Fruit fly (Drosophila melanogaster) whole organism, embryonic: ENCODE data around the gene drm.

ENCODE experiments used
- ATbp ChIP-seq: fragments of 200-800 bp; sonication (Bioruptor generic); optimal IDR thresholded peaks from 2 replicates; lab custom pipeline; 2017; ENCODE audit warnings: missing biosample characterization, mild to moderate bottlenecking, missing genetic modification characterization, missing genetic modification reagents
- Blimp-1 ChIP-seq: fragments of 200-800 bp; sonication (Bioruptor generic); optimal IDR thresholded peaks from 3 replicates; lab custom pipeline; 2018; ENCODE audit warnings: missing biosample characterization, missing genetic modification characterization, mild to moderate bottlenecking, moderate library complexity, missing genetic modification reagents
- CG10267 ChIP-seq: fragments of 200-800 bp; sonication (Bioruptor generic); optimal IDR thresholded peaks from 2 replicates; lab custom pipeline; 2018; ENCODE audit warnings: missing biosample characterization, mild to moderate bottlenecking, missing genetic modification characterization, moderate library complexity
- CG10462 ChIP-seq: fragments of 200-800 bp; sonication (Bioruptor generic); optimal IDR thresholded peaks from 2 replicates; lab custom pipeline; 2016; ENCODE audit warnings: missing biosample characterization, missing genetic modification characterization
- CG10979 ChIP-seq: fragments of 200-800 bp; sonication (Bioruptor generic); optimal IDR thresholded peaks from 2 replicates; lab custom pipeline; 2018; ENCODE audit warnings: missing biosample characterization, mild to moderate bottlenecking, missing genetic modification characterization, moderate library complexity
- CG12391 ChIP-seq: fragments of 200-800 bp; sonication (Bioruptor generic); optimal IDR thresholded peaks from 3 replicates; lab custom pipeline; 2018; ENCODE audit warnings: missing biosample characterization, mild to moderate bottlenecking, missing genetic modification characterization, moderate library complexity
- CG14710 ChIP-seq: fragments of 200-800 bp; sonication (Bioruptor generic); optimal IDR thresholded peaks from 3 replicates; lab custom pipeline; 2019; ENCODE audit warnings: missing biosample characterization, mild to moderate bottlenecking, missing genetic modification characterization, moderate library complexity
- CG1603 ChIP-seq: fragments of 200-800 bp; sonication (Bioruptor generic); optimal IDR thresholded peaks from 2 replicates; lab custom pipeline; 2019; ENCODE audit warnings: missing biosample characterization, mild to moderate bottlenecking, missing genetic modification characterization, moderate library complexity
- CG17328 ChIP-seq: fragments of 200-800 bp; sonication (Bioruptor generic); IDR thresholded peaks from 2 replicates; pipeline ENCODE4 v1.3.6; 2022; ENCODE audit warnings: missing biosample characterization, missing genetic modification characterization
- CG18619 ChIP-seq: fragments of 200-800 bp; sonication (Bioruptor generic); optimal IDR thresholded peaks from 3 replicates; lab custom pipeline; 2017; ENCODE audit warnings: missing biosample characterization, mild to moderate bottlenecking, missing genetic modification characterization
- CG2875 ChIP-seq: fragments of 200-800 bp; sonication (Bioruptor generic); optimal IDR thresholded peaks from 2 replicates; lab custom pipeline; 2017; ENCODE audit warnings: missing biosample characterization, mild to moderate bottlenecking, missing genetic modification characterization, missing genetic modification reagents
- CG30403 ChIP-seq: fragments of 200-800 bp; sonication (Bioruptor generic); optimal IDR thresholded peaks from 3 replicates; lab custom pipeline; 2016; ENCODE audit warnings: missing biosample characterization, missing genetic modification characterization
- CG3407 ChIP-seq: fragments of 200-800 bp; sonication (Bioruptor generic); optimal IDR thresholded peaks from 2 replicates; lab custom pipeline; 2018; ENCODE audit warnings: missing biosample characterization, mild to moderate bottlenecking, missing genetic modification characterization
- CG4424 ChIP-seq: fragments of 200-800 bp; sonication (Bioruptor generic); optimal IDR thresholded peaks from 3 replicates; lab custom pipeline; 2016; ENCODE audit warnings: missing biosample characterization, missing genetic modification characterization
- CG6813 ChIP-seq: fragments of 200-800 bp; sonication (Bioruptor generic); optimal IDR thresholded peaks from 2 replicates; lab custom pipeline; 2017; ENCODE audit warnings: missing biosample characterization, missing genetic modification characterization, mild to moderate bottlenecking, moderate library complexity, missing genetic modification reagents
- CG7839 ChIP-seq: fragments of 200-800 bp; sonication (Bioruptor generic); optimal IDR thresholded peaks from 3 replicates; lab custom pipeline; 2018; ENCODE audit warnings: missing biosample characterization, mild to moderate bottlenecking, missing genetic modification characterization, moderate library complexity
- CG9727 ChIP-seq: fragments of 200-800 bp; sonication (Bioruptor generic); optimal IDR thresholded peaks from 3 replicates; lab custom pipeline; 2017; ENCODE audit warnings: missing biosample characterization, mild to moderate bottlenecking, missing genetic modification characterization
- Dfd ChIP-seq, 2 experiments: fragments of >200 bp; optimal IDR thresholded peaks; 2 replicates each; lab custom pipeline; 2017; ENCODE audit warnings: missing biosample characterization in 2 of 2, missing genetic modification characterization in 2 of 2
- E2f1 ChIP-seq: fragments of 200-800 bp; sonication (Bioruptor generic); IDR thresholded peaks from 2 replicates; pipeline ENCODE4 v1.3.6; 2022; ENCODE audit warnings: missing biosample characterization, missing genetic modification characterization
- Ets65A ChIP-seq: fragments of 200-800 bp; sonication (Bioruptor generic); peaks from one replicate; lab custom pipeline; 2016; ENCODE audit warnings: missing biosample characterization, missing genetic modification characterization
- Hr3 ChIP-seq: fragments of 200-800 bp; sonication (Bioruptor generic); optimal IDR thresholded peaks from 3 replicates; lab custom pipeline; 2016; ENCODE audit warnings: missing biosample characterization, missing genetic modification characterization
- Lhr ChIP-seq: fragments of 200-800 bp; sonication (Bioruptor generic); optimal IDR thresholded peaks from 3 replicates; lab custom pipeline; 2017; ENCODE audit warnings: mild to moderate bottlenecking, missing biosample characterization, missing genetic modification reagents, missing genetic modification characterization
- Mad ChIP-seq: fragments of 200-800 bp; sonication (Bioruptor generic); optimal IDR thresholded peaks from 2 replicates; lab custom pipeline; 2016; ENCODE audit warnings: missing biosample characterization, missing genetic modification characterization
- Med ChIP-seq: fragments of 200-800 bp; sonication (Bioruptor generic); peaks from one replicate; lab custom pipeline; 2016; ENCODE audit warnings: missing biosample characterization, missing genetic modification characterization, mild to moderate bottlenecking, inconsistent platforms, moderate library complexity
- Oli ChIP-seq: fragments of 200-800 bp; sonication (Bioruptor generic); optimal IDR thresholded peaks from 2 replicates; lab custom pipeline; 2018; ENCODE audit warnings: missing biosample characterization, mild to moderate bottlenecking, missing genetic modification characterization, moderate library complexity
- Pdp1 ChIP-seq, 2 experiments: fragments of 200-800 bp; sonication (Bioruptor generic); optimal IDR thresholded peaks; 3 replicates each; lab custom pipeline; 2016; ENCODE audit warnings: missing biosample characterization in 2 of 2, missing genetic modification characterization in 2 of 2, mild to moderate bottlenecking in 1 of 2, moderate library complexity in 1 of 2
- Ptx1 ChIP-seq: fragments of 200-800 bp; sonication (Bioruptor generic); IDR thresholded peaks from 2 replicates; pipeline ENCODE4 v1.3.6; 2022; ENCODE audit warnings: missing biosample characterization, missing genetic modification characterization
- Xbp1 ChIP-seq: fragments of 200-800 bp; sonication (Bioruptor generic); optimal IDR thresholded peaks from 3 replicates; lab custom pipeline; 2016; ENCODE audit warnings: missing biosample characterization, mild to moderate bottlenecking, missing genetic modification characterization
- Xrp1 ChIP-seq: fragments of 200-800 bp; sonication (Bioruptor generic); IDR thresholded peaks from 2 replicates; pipeline ENCODE4 v1.3.6; 2022; ENCODE audit warnings: missing biosample characterization, missing genetic modification characterization
- bsh ChIP-seq, 2 experiments: fragments of 200-800 bp; sonication (Bioruptor generic); optimal IDR thresholded peaks; 2 replicates each; lab custom pipeline; 2017 to 2018; ENCODE audit warnings: mild to moderate bottlenecking in 2 of 2, missing biosample characterization in 2 of 2, missing genetic modification characterization in 2 of 2, moderate library complexity in 1 of 2
- cad ChIP-seq: fragments of >200 bp; optimal IDR thresholded peaks from 2 replicates; lab custom pipeline; 2017; ENCODE audit warnings: missing biosample characterization, missing genetic modification characterization
- ci ChIP-seq: fragments of 200-800 bp; sonication (Bioruptor generic); IDR thresholded peaks from 3 replicates; pipeline ENCODE4 v1.3.6; 2022; ENCODE audit warnings: missing biosample characterization, missing genetic modification characterization
- crc ChIP-seq: fragments of 200-800 bp; sonication (Bioruptor generic); optimal IDR thresholded peaks from 2 replicates; lab custom pipeline; 2016; ENCODE audit warnings: missing biosample characterization, missing genetic modification characterization
- crol ChIP-seq: fragments of 200-800 bp; sonication (Bioruptor generic); IDR thresholded peaks from 2 replicates; pipeline ENCODE4 v1.3.6; 2022; ENCODE audit warnings: missing biosample characterization, missing genetic modification characterization
- dati ChIP-seq: fragments of 200-800 bp; sonication (Bioruptor generic); IDR thresholded peaks from 2 replicates; pipeline ENCODE4 v1.3.6; 2022; ENCODE audit warnings: missing biosample characterization, missing genetic modification characterization
- dmrt11E ChIP-seq: fragments of 200-800 bp; sonication (Bioruptor generic); optimal IDR thresholded peaks from 3 replicates; lab custom pipeline; 2018; ENCODE audit warnings: missing biosample characterization, mild to moderate bottlenecking, missing genetic modification characterization, moderate library complexity
- dpn ChIP-seq, 2 experiments: fragments of 200-800 bp; sonication (Bioruptor generic); optimal IDR thresholded peaks; 3 replicates each; lab custom pipeline; 2016; ENCODE audit warnings: missing biosample characterization in 2 of 2, missing genetic modification characterization in 2 of 2
- gem ChIP-seq: fragments of 200-800 bp; sonication (Bioruptor generic); optimal IDR thresholded peaks from 2 replicates; lab custom pipeline; 2019; ENCODE audit warnings: missing biosample characterization, mild to moderate bottlenecking, missing genetic modification characterization, moderate library complexity
- grau ChIP-seq: fragments of 200-800 bp; optimal IDR thresholded peaks from 3 replicates; lab custom pipeline; 2019; ENCODE audit warnings: missing biosample characterization, mild to moderate bottlenecking, missing genetic modification characterization, moderate library complexity
- kah ChIP-seq: fragments of 200-800 bp; sonication (Bioruptor generic); optimal IDR thresholded peaks from 2 replicates; lab custom pipeline; 2018; ENCODE audit warnings: missing biosample characterization, mild to moderate bottlenecking, missing genetic modification characterization
- lola ChIP-seq, 3 experiments: fragments of >200 bp in 2 of 3; fragments of 200-800 bp in 1 of 3; sonication (Bioruptor generic) in 1 of 3; optimal IDR thresholded peaks; 2 replicates each; lab custom pipeline; 2017 to 2019; ENCODE audit warnings: missing biosample characterization in 3 of 3, missing genetic modification characterization in 3 of 3, mild to moderate bottlenecking in 1 of 3, moderate library complexity in 1 of 3
- mirr ChIP-seq: fragments of 200-800 bp; sonication (Bioruptor generic); optimal IDR thresholded peaks from 3 replicates; lab custom pipeline; 2018; ENCODE audit warnings: missing biosample characterization, mild to moderate bottlenecking, missing genetic modification characterization
- nmo ChIP-seq: fragments of 200-800 bp; sonication (Bioruptor generic); optimal IDR thresholded peaks from 2 replicates; lab custom pipeline; 2018; ENCODE audit warnings: missing biosample characterization, mild to moderate bottlenecking, missing genetic modification characterization, moderate library complexity
- odd ChIP-seq: fragments of 200-800 bp; sonication (Bioruptor generic); optimal IDR thresholded peaks from 2 replicates; lab custom pipeline; 2017; ENCODE audit warnings: missing biosample characterization, mild to moderate bottlenecking, missing genetic modification characterization
- phol ChIP-seq: fragments of 200-800 bp; sonication (Bioruptor generic); optimal IDR thresholded peaks from 3 replicates; lab custom pipeline; 2018; ENCODE audit warnings: missing biosample characterization, mild to moderate bottlenecking, missing genetic modification characterization, moderate library complexity
- slou ChIP-seq: fragments of 200-800 bp; sonication (Bioruptor generic); optimal IDR thresholded peaks from 3 replicates; lab custom pipeline; 2016; ENCODE audit warnings: missing biosample characterization, missing genetic modification characterization
- twi ChIP-seq: fragments of 200-800 bp; optimal IDR thresholded peaks from 2 replicates; lab custom pipeline; 2019; ENCODE audit warnings: missing biosample characterization, mild to moderate bottlenecking, missing genetic modification characterization, moderate library complexity
- wek ChIP-seq: fragments of 200-800 bp; sonication (Bioruptor generic); optimal IDR thresholded peaks from 3 replicates; lab custom pipeline; 2018; ENCODE audit warnings: missing biosample characterization, mild to moderate bottlenecking, missing genetic modification characterization, moderate library complexity

The drm gene

dm6 chr2L:3575679-3576442 is 36.8 kb downstream of the drm start, which contains the start of gene CG43815 (continued):
- peak; percentile 33 for TF ChIP-seq CG2875
- TF ChIP-seq dmrt11E (tag; lab: Kevin White, UChicago) = peak; percentile 53
- TF ChIP-seq Mad = no peak
- TF ChIP-seq dati (GFP tag; lab: Robert Waterston, UW) = 0 out of 2 replicates have a peak, but pooled peaks have one; percentile 37
- peak; percentile 20 for TF ChIP-seq phol (tag; lab: Kevin White, UChicago)
- peak; percentile 33; the same call in 1 of the 2 replicates for TF ChIP-seq Xrp1 (GFP tag; lab: Robert Waterston, UW)
- peak; percentile 3 for TF ChIP-seq odd (GFP tag; lab: Kevin White, UChicago)
- peak; percentile 36 for TF ChIP-seq CG14710 (tag; lab: Kevin White, UChicago)
- no peak for TF ChIP-seq crc (GFP tag; lab: Kevin White, UChicago)
- TF ChIP-seq CG10462 (GFP tag; lab: Kevin White, UChicago) = no peak
- peak; percentile 3 for TF ChIP-seq Xbp1 (GFP tag; lab: Kevin White, UChicago)
- TF ChIP-seq Ptx1 (GFP tag; lab: Robert Waterston, UW) = 0 out of 2 replicates have a peak, but pooled peaks have one; percentile 14
- no peak for TF ChIP-seq Hr3 (GFP tag; lab: Kevin White, UChicago)
- TF ChIP-seq dpn (GFP tag; optimal IDR thresholded peaks at IDR 0.05; lab: Kevin White, UChicago) = no peak
- peak; percentile 12 for TF ChIP-seq grau (tag; lab: Kevin White, UChicago)
- peak; percentile 14 for TF ChIP-seq CG4424 (GFP tag; lab: Kevin White, UChicago)
- peak; percentile 15 for TF ChIP-seq CG3407
- TF ChIP-seq Ets65A (GFP tag; lab: Kevin White, UChicago) = peak; percentile 20
- no peak for TF ChIP-seq E2f1 (GFP tag; lab: Robert Waterston, UW)
- TF ChIP-seq CG9727 (GFP tag; lab: Kevin White, UChicago) = peak; percentile 31
- peak; percentile 37; the same call in 1 of the 2 replicates for TF ChIP-seq CG17328 (GFP tag; lab: Robert Waterston, UW)
- TF ChIP-seq Dfd (GFP tag; optimal IDR thresholded peaks at IDR 0.05; lab: Kevin White, UChicago) = no peak
- TF ChIP-seq CG10267 (tag; lab: Kevin White, UChicago) = peak; percentile 17
- no peak for TF ChIP-seq kah (GFP tag; lab: Kevin White, UChicago)
- no peak for TF ChIP-seq CG18619 (GFP tag; lab: Kevin White, UChicago)
- TF ChIP-seq CG30403 (GFP tag; lab: Kevin White, UChicago) = peak; percentile 22
- peak in 1 of 2 experiments; percentile 15 for TF ChIP-seq Pdp1 (GFP tag; optimal IDR thresholded peaks at IDR 0.05; lab: Kevin White, UChicago)
- no peak for TF ChIP-seq Lhr
- TF ChIP-seq ATbp (GFP tag; lab: Kevin White, UChicago) = peak; percentile 51
- TF ChIP-seq Med (GFP tag; lab: Kevin White, UChicago) = peak; percentile 59
- peak; percentile 18 for TF ChIP-seq CG6813 (GFP tag; lab: Kevin White, UChicago)
- peak; percentile 42 for TF ChIP-seq nmo
- TF ChIP-seq Blimp-1 (GFP tag; lab: Kevin White, UChicago) = peak; percentile 9
- TF ChIP-seq CG7839 (tag; lab: Kevin White, UChicago) = peak; percentile 1
- TF ChIP-seq twi (tag; lab: Kevin White, UChicago) = no peak
- peak; percentile 10; the same call in 1 of the 3 replicates for TF ChIP-seq ci
- TF ChIP-seq CG1603 (tag; lab: Kevin White, UChicago) = peak; percentile 5
- TF ChIP-seq wek (GFP tag; lab: Kevin White, UChicago) = peak; percentile 48
- peak in 1 of 2 experiments; percentile 25 for TF ChIP-seq bsh (GFP tag; optimal IDR thresholded peaks at IDR 0.05; lab: Kevin White, UChicago)
- TF ChIP-seq CG12391 (tag; lab: Kevin White, UChicago) = peak; percentile 17
- no peak for TF ChIP-seq cad (GFP tag; lab: Kevin White, UChicago)
- peak; percentile 52 for TF ChIP-seq CG10979 (tag; lab: Kevin White, UChicago)
- TF ChIP-seq Oli (tag; lab: Kevin White, UChicago) = peak; percentile 16
- TF ChIP-seq slou (GFP tag; lab: Kevin White, UChicago) = no peak
- TF ChIP-seq crol (GFP tag; lab: Robert Waterston, UW) = 0 out of 2 replicates have a peak, but pooled peaks have one; percentile 21
- TF ChIP-seq lola (GFP tag; optimal IDR thresholded peaks at IDR 0.05; lab: Kevin White, UChicago) = peak in 1 of 3 experiments; percentile 36
- TF ChIP-seq gem = peak; percentile 58
- TF ChIP-seq mirr (GFP tag; lab: Kevin White, UChicago) = no peak
